Worm (Caenorhabditis elegans) whole organism, L3 larva: ENCODE data around the gene F20C5.7.

Experiments
- R02D3.7 ChIP-seq: fragments of 150-350 bp; optimal IDR thresholded peaks from 2 replicates; lab custom pipeline; 2014; ENCODE audit warnings: missing biosample characterization, missing genetic modification characterization
- aly-2 ChIP-seq: fragments of 150-350 bp; optimal IDR thresholded peaks from 2 replicates; lab custom pipeline; 2014; ENCODE audit warnings: missing biosample characterization, missing genetic modification characterization
- ama-1 ChIP-seq: fragments of 150-350 bp; optimal IDR thresholded peaks from 2 replicates; lab custom pipeline; 2018
- ceh-16 ChIP-seq: sonication (generic microtip); optimal IDR thresholded peaks from 2 replicates; lab custom pipeline; 2017; ENCODE audit warnings: missing biosample characterization, missing genetic modification characterization
- ceh-28 ChIP-seq: fragments of 150-350 bp; optimal IDR thresholded peaks from 2 replicates; lab custom pipeline; 2014; ENCODE audit warnings: missing biosample characterization, missing genetic modification reagents, missing genetic modification characterization
- ceh-82 ChIP-seq: fragments of 150-350 bp; optimal IDR thresholded peaks from 2 replicates; lab custom pipeline; 2014; ENCODE audit warnings: missing biosample characterization, missing genetic modification characterization
- egl-27 ChIP-seq: sonication (generic microtip); optimal IDR thresholded peaks from 4 replicates; lab custom pipeline; 2017; ENCODE audit warnings: missing biosample characterization, missing genetic modification reagents, missing genetic modification characterization
- egl-5 ChIP-seq: fragments of 150-350 bp; optimal IDR thresholded peaks from 2 replicates; lab custom pipeline; 2017; ENCODE audit warnings: missing biosample characterization, missing genetic modification reagents, missing genetic modification characterization, inconsistent platforms
- elt-1 ChIP-seq: fragments of 150-350 bp; optimal IDR thresholded peaks from 2 replicates; lab custom pipeline; 2014; ENCODE audit warnings: missing biosample characterization, missing genetic modification characterization
- elt-2 ChIP-seq: sonication (generic microtip); optimal IDR thresholded peaks from 2 replicates; lab custom pipeline; 2016; ENCODE audit warnings: missing genetic modification reagents, mild to moderate bottlenecking, missing genetic modification characterization, missing compliant biosample characterization
- elt-3 ChIP-seq, 3 experiments: fragments of 150-350 bp in 1 of 3; sonication (generic microtip) in 2 of 3; optimal IDR thresholded peaks; 2 replicates in 2 of 3; 4 replicates in 1 of 3; lab custom pipeline; 2014 to 2017; ENCODE audit warnings: missing biosample characterization in 3 of 3, missing genetic modification characterization in 3 of 3
- fkh-10 ChIP-seq: sonication (generic microtip); optimal IDR thresholded peaks from 2 replicates; lab custom pipeline; 2017; ENCODE audit warnings: missing biosample characterization, missing genetic modification reagents, missing genetic modification characterization
- fkh-2 ChIP-seq: fragments of 150-350 bp; optimal IDR thresholded peaks from 2 replicates; lab custom pipeline; 2014; ENCODE audit warnings: missing biosample characterization, missing genetic modification reagents, missing genetic modification characterization
- fos-1 ChIP-seq: fragments of 150-350 bp; optimal IDR thresholded peaks from 2 replicates; lab custom pipeline; 2014; ENCODE audit warnings: missing biosample characterization, missing genetic modification characterization
- hmg-11 ChIP-seq: sonication (generic microtip); optimal IDR thresholded peaks from 2 replicates; lab custom pipeline; 2016; ENCODE audit warnings: missing genetic modification characterization, missing compliant biosample characterization
- jun-1 ChIP-seq: fragments of 150-350 bp; optimal IDR thresholded peaks from 2 replicates; lab custom pipeline; 2014; ENCODE audit warnings: missing biosample characterization, missing genetic modification reagents, missing genetic modification characterization
- lin-15B ChIP-seq: fragments of 150-350 bp; optimal IDR thresholded peaks from 2 replicates; lab custom pipeline; 2014; ENCODE audit warnings: missing biosample characterization, missing genetic modification characterization
- lin-39 ChIP-seq: fragments of 150-350 bp; optimal IDR thresholded peaks from 2 replicates; lab custom pipeline; 2018; ENCODE audit warnings: missing biosample characterization, missing genetic modification reagents, missing genetic modification characterization
- lsy-12 ChIP-seq: sonication (generic microtip); optimal IDR thresholded peaks from 2 replicates; lab custom pipeline; 2016; ENCODE audit warnings: mild to moderate bottlenecking, missing genetic modification characterization, missing compliant biosample characterization
- mml-1 ChIP-seq: fragments of 150-350 bp; sonication (generic microtip); optimal IDR thresholded peaks from 3 replicates; lab custom pipeline; 2014; ENCODE audit warnings: missing biosample characterization, missing genetic modification characterization
- nfya-1 ChIP-seq: sonication (generic microtip); optimal IDR thresholded peaks from 2 replicates; lab custom pipeline; 2017; ENCODE audit warnings: missing genetic modification characterization, mild to moderate bottlenecking, missing compliant biosample characterization, antibody characterized with exemption, moderate library complexity; ENCODE audit not compliant: insufficient read depth
- nhr-12 ChIP-seq: fragments of 150-350 bp; optimal IDR thresholded peaks from 2 replicates; lab custom pipeline; 2014; ENCODE audit warnings: missing biosample characterization, missing genetic modification characterization
- nhr-23 ChIP-seq: fragments of 150-350 bp; optimal IDR thresholded peaks from 2 replicates; lab custom pipeline; 2014; ENCODE audit warnings: missing biosample characterization, missing genetic modification reagents, missing genetic modification characterization
- nhr-237 ChIP-seq: fragments of 150-350 bp; optimal IDR thresholded peaks from 2 replicates; lab custom pipeline; 2014; ENCODE audit warnings: missing biosample characterization, missing genetic modification characterization
- nhr-25 ChIP-seq: sonication (generic microtip); optimal IDR thresholded peaks from 2 replicates; lab custom pipeline; 2017; ENCODE audit warnings: missing biosample characterization, missing genetic modification characterization
- nhr-43 ChIP-seq: sonication (generic microtip); optimal IDR thresholded peaks from 2 replicates; lab custom pipeline; 2016; ENCODE audit warnings: mild to moderate bottlenecking, missing genetic modification characterization, missing compliant biosample characterization; ENCODE audit not compliant: poor library complexity, severe bottlenecking
- nhr-67 ChIP-seq: fragments of 150-350 bp; optimal IDR thresholded peaks from 2 replicates; lab custom pipeline; 2014; ENCODE audit warnings: missing biosample characterization, missing genetic modification characterization
- pha-4 ChIP-seq: fragments of 150-350 bp; optimal IDR thresholded peaks from 2 replicates; lab custom pipeline; 2014; ENCODE audit warnings: missing biosample characterization, missing genetic modification reagents, missing genetic modification characterization
- pqm-1 ChIP-seq: fragments of 150-350 bp; optimal IDR thresholded peaks from 2 replicates; lab custom pipeline; 2017; ENCODE audit warnings: missing biosample characterization, missing genetic modification characterization, inconsistent platforms
- sea-2 ChIP-seq: fragments of 150-350 bp; sonication (generic microtip); optimal IDR thresholded peaks from 4 replicates; lab custom pipeline; 2014; ENCODE audit warnings: missing biosample characterization, missing genetic modification reagents, missing genetic modification characterization
- skn-1 ChIP-seq: fragments of 150-350 bp; optimal IDR thresholded peaks from 2 replicates; lab custom pipeline; 2014; ENCODE audit warnings: missing biosample characterization, missing genetic modification characterization
- snpc-4 ChIP-seq: fragments of 150-350 bp; optimal IDR thresholded peaks from 2 replicates; lab custom pipeline; 2014; ENCODE audit warnings: missing biosample characterization, missing genetic modification characterization
- tbx-2 ChIP-seq: sonication (generic microtip); optimal IDR thresholded peaks from 2 replicates; lab custom pipeline; 2016; ENCODE audit warnings: mild to moderate bottlenecking, missing genetic modification characterization, missing compliant biosample characterization
- unc-62 ChIP-seq: fragments of 150-350 bp; sonication (generic microtip); optimal IDR thresholded peaks from 4 replicates; lab custom pipeline; 2014; ENCODE audit warnings: missing biosample characterization, missing genetic modification reagents, missing genetic modification characterization
- ztf-11 ChIP-seq: fragments of 150-350 bp; optimal IDR thresholded peaks from 2 replicates; lab custom pipeline; 2014; ENCODE audit warnings: missing biosample characterization, missing genetic modification characterization

Gene F20C5.7

DNA sequence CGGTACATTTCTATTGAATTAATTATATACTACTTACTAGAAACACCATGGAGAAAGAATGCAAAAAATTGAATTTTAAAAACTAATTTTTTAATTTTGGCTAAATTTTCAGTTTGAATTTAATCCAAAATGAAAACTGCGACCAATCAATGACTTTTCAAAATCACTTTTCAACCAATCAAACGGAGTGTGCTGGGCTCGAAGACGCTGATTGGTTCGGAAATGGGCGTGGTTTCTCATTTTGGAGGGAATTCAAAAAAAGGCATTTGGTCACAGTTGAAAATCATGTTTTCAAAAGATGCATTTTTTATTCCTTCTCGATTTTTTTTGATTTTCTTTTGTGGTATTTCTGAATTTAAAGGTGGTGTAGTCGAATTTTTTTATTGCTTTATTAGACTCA lies 3.5 kb upstream of the F20C5.7 start:
- TF ChIP-seq nhr-23 (tag; lab: Kevin White, UChicago) (no peak), nhr-237 (tag; lab: Kevin White, UChicago) (no peak), lin-39 (tag; lab: Kevin White, UChicago) (no peak), nfya-1 (tag; lab: Kevin White, UChicago) (peak; percentile 71)

ce11 chrIV:8743654-8744332 lies 1.7 kb downstream of the F20C5.7 start, which contains the start of gene F21D5.7:
Gene F21D5.7 (minus strand): TSS chrIV:8743704.
- TF ChIP-seq elt-2, result peak; percentile 73
- peak; percentile 56 for TF ChIP-seq lsy-12 (tag; lab: Kevin White, UChicago)
- TF ChIP-seq jun-1 (tag; lab: Kevin White, UChicago), result peak; percentile 32
- no peak for TF ChIP-seq ceh-16
- TF ChIP-seq lin-39 (tag; lab: Kevin White, UChicago), result peak; percentile 34
- peak; percentile 74 for TF ChIP-seq lin-15B (tag; lab: Kevin White, UChicago)
- TF ChIP-seq egl-5 (tag; lab: Kevin White, UChicago), result peak; percentile 49
- peak; percentile 45 for TF ChIP-seq nhr-43 (tag; lab: Kevin White, UChicago)
- TF ChIP-seq unc-62 (GFP tag; lab: Kevin White, UChicago), result no peak
- no peak for TF ChIP-seq nhr-23 (tag; lab: Kevin White, UChicago)
- peak; percentile 23 for TF ChIP-seq R02D3.7 (tag; lab: Kevin White, UChicago)
- peak; percentile 59 for TF ChIP-seq pqm-1
- TF ChIP-seq skn-1, result peak; percentile 10
- peak; percentile 90 for TF ChIP-seq pha-4
- no peak for TF ChIP-seq mml-1
- no peak for TF ChIP-seq fkh-10 (GFP tag; lab: Kevin White, UChicago)
- peak; percentile 37 for TF ChIP-seq nhr-25
- TF ChIP-seq ceh-28, result peak; percentile 2
- TF ChIP-seq snpc-4 (tag; lab: Kevin White, UChicago), result peak; percentile 77
- TF ChIP-seq hmg-11 (tag; lab: Kevin White, UChicago), result peak; percentile 73
- TF ChIP-seq egl-27, result peak; percentile 9
- peak; percentile 84 for TF ChIP-seq nfya-1 (tag; lab: Kevin White, UChicago)

DNA sequence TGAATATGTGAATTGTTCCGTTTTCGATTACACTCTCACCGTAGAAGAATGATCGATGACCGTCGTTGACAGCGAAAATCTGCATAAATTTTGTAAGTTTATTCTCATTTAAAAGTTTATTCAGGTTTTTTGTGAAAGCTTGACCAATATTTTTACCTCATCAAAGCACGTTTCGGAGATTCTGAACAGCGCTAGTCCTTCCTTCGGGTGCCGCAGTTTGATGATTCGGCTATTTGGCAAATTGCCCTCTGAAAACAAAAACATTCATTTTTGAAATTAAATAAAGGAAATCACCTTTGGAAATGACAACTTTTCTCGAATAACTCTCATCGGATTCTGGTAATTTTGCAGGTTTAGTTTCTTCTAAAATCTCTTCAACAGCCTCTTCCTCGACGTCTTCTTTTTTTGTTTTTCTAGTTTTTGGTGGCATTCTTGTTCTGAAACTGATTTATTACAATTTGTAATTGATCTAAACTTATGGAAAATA lies 4.5 kb downstream of the F20C5.7 start, which contains the start of gene F21D5.6:
Gene F21D5.6, minus strand, starts transcription at position 437 of the 487 bp plus-strand sequence.
- TF ChIP-seq nhr-43 (tag; lab: Kevin White, UChicago) (peak; percentile 25), ama-1 (lab: Kevin White, UChicago) (peak; percentile 0), lin-15B (tag; lab: Kevin White, UChicago) (no peak)

- TF ChIP-seq tbx-2, result no peak
- no peak for TF ChIP-seq elt-1 (tag; lab: Kevin White, UChicago)
- no peak for TF ChIP-seq R02D3.7 (tag; lab: Kevin White, UChicago)
- TF ChIP-seq nhr-237 (tag; lab: Kevin White, UChicago), result no peak
- TF ChIP-seq pha-4, result no peak
- no peak for TF ChIP-seq jun-1 (tag; lab: Kevin White, UChicago)
- TF ChIP-seq pqm-1, result no peak
- no peak for TF ChIP-seq elt-3 (tag; optimal IDR thresholded peaks at IDR 0.05; lab: Kevin White, UChicago)
These were observed 5.6 kb downstream of the F20C5.7 start, which contains the start of gene mrps-33 for ce11 chrIV:8739926-8740325. Gene mrps-33 (minus strand): TSS chrIV:8740026.

DNA sequence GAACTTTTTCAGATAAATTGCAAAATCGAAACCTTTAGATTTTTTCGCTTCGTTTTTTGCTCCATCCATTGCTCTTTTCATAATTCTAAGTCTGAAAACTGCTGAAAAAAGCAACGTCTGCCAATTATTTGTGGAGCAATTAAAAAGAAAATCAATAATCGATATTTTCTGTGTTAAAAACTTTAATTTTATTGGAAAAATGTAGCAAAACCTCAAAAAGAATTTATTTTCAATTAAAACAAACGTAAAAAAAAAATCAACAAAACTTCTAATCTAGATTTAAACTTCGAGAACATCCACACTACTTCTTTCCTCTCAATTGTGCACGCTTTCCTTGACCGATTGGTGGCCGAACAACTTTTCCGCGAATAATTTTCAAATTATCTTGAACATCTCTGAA lies 6.2 kb downstream of the F20C5.7 start, which contains the start of gene F21D5.5:
Gene F21D5.5, minus strand, starts transcription at position 101 of the 400 bp plus-strand sequence.
- TF ChIP-seq pha-4 (no peak), jun-1 (tag; lab: Kevin White, UChicago) (no peak), nhr-237 (tag; lab: Kevin White, UChicago) (no peak), sea-2 (GFP tag; lab: Kevin White, UChicago) (no peak), nhr-12 (tag; lab: Kevin White, UChicago) (no peak), tbx-2 (no peak), aly-2 (tag; lab: Kevin White, UChicago) (no peak), fkh-2 (tag; lab: Kevin White, UChicago) (no peak), nhr-67 (tag; lab: Kevin White, UChicago) (no peak), ztf-11 (tag; lab: Kevin White, UChicago) (no peak), pqm-1 (no peak), elt-3 (tag; optimal IDR thresholded peaks at IDR 0.05; lab: Kevin White, UChicago) (no peak), mml-1 (no peak), fos-1 (tag; lab: Kevin White, UChicago) (no peak), fkh-10 (GFP tag; lab: Kevin White, UChicago) (no peak), hmg-11 (tag; lab: Kevin White, UChicago) (no peak), nhr-25 (no peak), ceh-82 (tag; lab: Kevin White, UChicago) (no peak), elt-2 (no peak), R02D3.7 (tag; lab: Kevin White, UChicago) (no peak)
